Worm (Caenorhabditis elegans) whole organism, L1 larva: ENCODE measurements around the gene fbxa-196.

Source experiments
- C16A3.4 ChIP-seq: fragments of 150-350 bp; optimal IDR thresholded peaks from 2 replicates; lab custom pipeline; 2014; ENCODE audit warnings: missing biosample characterization, missing genetic modification characterization
- F16B12.6 ChIP-seq: fragments of 150-350 bp; optimal IDR thresholded peaks from 2 replicates; lab custom pipeline; 2014; ENCODE audit warnings: missing biosample characterization, missing genetic modification characterization
- aha-1 ChIP-seq: fragments of 150-350 bp; optimal IDR thresholded peaks from 2 replicates; lab custom pipeline; 2014; ENCODE audit warnings: missing biosample characterization, missing genetic modification characterization
- ama-1 ChIP-seq: fragments of 150-350 bp; optimal IDR thresholded peaks from 2 replicates; lab custom pipeline; 2014
- blmp-1 ChIP-seq: fragments of 150-350 bp; optimal IDR thresholded peaks from 2 replicates; lab custom pipeline; 2014; ENCODE audit warnings: missing biosample characterization, missing genetic modification characterization
- ceh-90 ChIP-seq: sonication (generic microtip); optimal IDR thresholded peaks from 2 replicates; lab custom pipeline; 2016; ENCODE audit warnings: missing genetic modification characterization, missing compliant biosample characterization
- ces-1 ChIP-seq: fragments of 150-350 bp; optimal IDR thresholded peaks from 2 replicates; lab custom pipeline; 2014; ENCODE audit warnings: missing biosample characterization, missing genetic modification reagents, missing genetic modification characterization
- dpl-1 ChIP-seq, 3 experiments: fragments of 150-350 bp in 2 of 3; sonication (generic microtip) in 1 of 3; optimal IDR thresholded peaks; 2 replicates each; lab custom pipeline; 2014 to 2017; ENCODE audit warnings: missing biosample characterization in 3 of 3, missing genetic modification characterization in 3 of 3, missing genetic modification reagents in 3 of 3
- efl-1 ChIP-seq, 4 experiments: fragments of 150-350 bp; optimal IDR thresholded peaks in 3 of 4; peaks in 1 of 4; 1 replicate in 1 of 4; 2 replicates in 3 of 4; lab custom pipeline; 2014; ENCODE audit warnings: missing biosample characterization in 2 of 4, missing genetic modification characterization in 2 of 4, missing genetic modification reagents in 2 of 4
- egl-27 ChIP-seq, 2 experiments: fragments of 150-350 bp in 1 of 2; sonication (generic microtip); optimal IDR thresholded peaks; 3 replicates each; lab custom pipeline; 2017 to 2018; ENCODE audit warnings: missing biosample characterization in 2 of 2, missing genetic modification characterization in 2 of 2, missing genetic modification reagents in 2 of 2
- elt-2 ChIP-seq: sonication (generic microtip); optimal IDR thresholded peaks from 2 replicates; lab custom pipeline; 2016; ENCODE audit warnings: missing genetic modification characterization, mild to moderate bottlenecking, inconsistent platforms, missing compliant biosample characterization, missing genetic modification reagents
- ets-5 ChIP-seq: fragments of 200-800 bp; sonication (Bioruptor generic); IDR thresholded peaks from 2 replicates; pipeline ENCODE4 v1.3.6; 2022; ENCODE audit warnings: missing genetic modification characterization, missing compliant biosample characterization
- fkh-10 ChIP-seq: sonication (generic microtip); optimal IDR thresholded peaks from 2 replicates; lab custom pipeline; 2017; ENCODE audit warnings: missing biosample characterization, missing genetic modification reagents, missing genetic modification characterization
- hlh-17 ChIP-seq: fragments of 200-800 bp; sonication (Bioruptor generic); optimal IDR thresholded peaks from 2 replicates; lab custom pipeline; 2018; ENCODE audit warnings: missing genetic modification characterization, mild to moderate bottlenecking, missing compliant biosample characterization, moderate library complexity, borderline replicate concordance
- jun-1 ChIP-seq: fragments of 150-350 bp; optimal IDR thresholded peaks from 2 replicates; lab custom pipeline; 2014; ENCODE audit warnings: missing biosample characterization, missing genetic modification reagents, missing genetic modification characterization
- lin-14 ChIP-seq: fragments of 200-800 bp; sonication (Bioruptor generic); optimal IDR thresholded peaks from 2 replicates; lab custom pipeline; 2018; ENCODE audit warnings: mild to moderate bottlenecking, missing genetic modification characterization, moderate library complexity, missing compliant biosample characterization
- lin-35 ChIP-seq, 2 experiments: fragments of 150-350 bp; optimal IDR thresholded peaks; 2 replicates each; lab custom pipeline; 2014; ENCODE audit warnings: missing biosample characterization in 2 of 2, missing genetic modification characterization in 2 of 2, missing genetic modification reagents in 2 of 2
- lin-39 ChIP-seq: fragments of 150-350 bp; optimal IDR thresholded peaks from 2 replicates; lab custom pipeline; 2014; ENCODE audit warnings: missing biosample characterization, missing genetic modification reagents, missing genetic modification characterization
- lsy-2 ChIP-seq, 2 experiments: fragments of 150-350 bp; optimal IDR thresholded peaks; 2 replicates each; lab custom pipeline; 2014; ENCODE audit warnings: missing biosample characterization in 2 of 2, missing genetic modification characterization in 2 of 2
- mab-9 ChIP-seq: fragments of 200-800 bp; sonication (Bioruptor generic); IDR thresholded peaks from 2 replicates; pipeline ENCODE4 v1.3.6; 2022; ENCODE audit warnings: missing genetic modification reagents, missing genetic modification characterization, missing compliant biosample characterization
- mdl-1 ChIP-seq, 2 experiments: fragments of 150-350 bp; optimal IDR thresholded peaks; 2 replicates each; lab custom pipeline; 2014 to 2017; ENCODE audit warnings: missing biosample characterization in 2 of 2, missing genetic modification characterization in 2 of 2, inconsistent platforms in 1 of 2
- mep-1 ChIP-seq: fragments of 150-350 bp; optimal IDR thresholded peaks from 2 replicates; lab custom pipeline; 2014; ENCODE audit warnings: missing biosample characterization, missing genetic modification characterization
- nhr-12 ChIP-seq: sonication (generic microtip); optimal IDR thresholded peaks from 2 replicates; lab custom pipeline; 2017; ENCODE audit warnings: missing biosample characterization, missing genetic modification characterization
- nhr-19 ChIP-seq: fragments of 200-800 bp; sonication (Bioruptor generic); conservative IDR thresholded peaks from 2 replicates; pipeline ENCODE4 v1.3.6; 2022; ENCODE audit warnings: missing genetic modification characterization, missing compliant biosample characterization
- nhr-20 ChIP-seq: sonication (generic microtip); optimal IDR thresholded peaks from 2 replicates; lab custom pipeline; 2016; ENCODE audit warnings: mild to moderate bottlenecking, missing genetic modification characterization, missing compliant biosample characterization
- nhr-84 ChIP-seq: sonication (generic microtip); optimal IDR thresholded peaks from 2 replicates; lab custom pipeline; 2017; ENCODE audit warnings: missing biosample characterization, missing genetic modification characterization
- pag-3 ChIP-seq: sonication (generic microtip); optimal IDR thresholded peaks from 2 replicates; lab custom pipeline; 2017; ENCODE audit warnings: missing genetic modification characterization, mild to moderate bottlenecking, missing compliant biosample characterization, antibody characterized with exemption, borderline replicate concordance; ENCODE audit not compliant: insufficient read depth
- pqm-1 ChIP-seq: sonication (generic microtip); optimal IDR thresholded peaks from 3 replicates; lab custom pipeline; 2017; ENCODE audit warnings: missing biosample characterization, missing genetic modification characterization
- snu-23 ChIP-seq: sonication (generic microtip); optimal IDR thresholded peaks from 2 replicates; lab custom pipeline; 2016; ENCODE audit warnings: missing genetic modification characterization, missing compliant biosample characterization
- sup-37 ChIP-seq: fragments of 200-800 bp; sonication (Bioruptor generic); optimal IDR thresholded peaks from 2 replicates; lab custom pipeline; 2018; ENCODE audit warnings: mild to moderate bottlenecking, missing genetic modification characterization, missing compliant biosample characterization
- tbx-2 ChIP-seq: sonication (generic microtip); optimal IDR thresholded peaks from 2 replicates; lab custom pipeline; 2016; ENCODE audit warnings: missing genetic modification characterization, missing compliant biosample characterization
- tlp-1 ChIP-seq: fragments of 150-350 bp; optimal IDR thresholded peaks from 2 replicates; lab custom pipeline; 2014; ENCODE audit warnings: missing biosample characterization, missing genetic modification characterization
- unc-62 ChIP-seq: fragments of 150-350 bp; optimal IDR thresholded peaks from 2 replicates; lab custom pipeline; 2014; ENCODE audit warnings: missing biosample characterization, missing genetic modification reagents, missing genetic modification characterization
- xbp-1 ChIP-seq: sonication (generic microtip); optimal IDR thresholded peaks from 2 replicates; lab custom pipeline; 2016; ENCODE audit warnings: missing genetic modification characterization, missing compliant biosample characterization
- zag-1 ChIP-seq: fragments of 150-350 bp; optimal IDR thresholded peaks from 2 replicates; lab custom pipeline; 2014; ENCODE audit warnings: missing biosample characterization, missing genetic modification characterization

Gene fbxa-196

DNA sequence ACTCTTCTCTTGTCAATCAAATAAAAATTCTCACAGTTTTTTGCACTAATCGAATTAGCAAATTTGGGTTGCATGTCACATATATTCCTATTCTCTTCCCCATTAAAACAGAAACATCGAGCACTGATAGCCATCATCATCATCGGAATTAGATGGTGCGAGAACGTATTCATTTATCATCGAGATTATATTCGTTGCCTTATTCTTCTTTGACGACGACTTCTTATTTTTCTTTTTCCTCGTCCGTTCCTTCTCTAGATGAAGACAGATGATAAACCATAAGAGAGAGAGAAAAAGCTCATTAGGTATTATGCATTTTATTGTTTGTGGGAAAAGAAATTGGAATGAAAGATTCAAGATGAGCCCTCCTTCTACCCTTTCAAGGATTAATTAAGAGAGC, 22.8 kb downstream of the fbxa-196 start:
- no peak for TF ChIP-seq snu-23 (GFP tag; lab: Kevin White, UChicago)
- no peak for TF ChIP-seq aha-1
- no peak for TF ChIP-seq tbx-2 (tag; lab: Kevin White, UChicago)
- TF ChIP-seq egl-27 (tag; optimal IDR thresholded peaks at IDR 0.05; lab: Kevin White, UChicago) = no peak
- no peak for TF ChIP-seq mep-1 (tag; lab: Kevin White, UChicago)
- no peak for TF ChIP-seq lin-14
- TF ChIP-seq mdl-1 (tag; optimal IDR thresholded peaks at IDR 0.05; lab: Kevin White, UChicago) = no peak
- TF ChIP-seq xbp-1 (tag; lab: Kevin White, UChicago) = no peak
- no peak for TF ChIP-seq lin-39 (tag; lab: Kevin White, UChicago)
- TF ChIP-seq nhr-19 (GFP tag; lab: Robert Waterston, UW) = no peak
- TF ChIP-seq ces-1 (GFP tag; lab: Kevin White, UChicago) = no peak
- no peak for TF ChIP-seq sup-37
- no peak for TF ChIP-seq ceh-90 (tag; lab: Kevin White, UChicago)
- TF ChIP-seq hlh-17 (GFP tag; lab: Kevin White, UChicago) = no peak
- no peak for TF ChIP-seq F16B12.6
- TF ChIP-seq lsy-2 (tag; optimal IDR thresholded peaks at IDR 0.05; lab: Kevin White, UChicago) = no peak

DNA sequence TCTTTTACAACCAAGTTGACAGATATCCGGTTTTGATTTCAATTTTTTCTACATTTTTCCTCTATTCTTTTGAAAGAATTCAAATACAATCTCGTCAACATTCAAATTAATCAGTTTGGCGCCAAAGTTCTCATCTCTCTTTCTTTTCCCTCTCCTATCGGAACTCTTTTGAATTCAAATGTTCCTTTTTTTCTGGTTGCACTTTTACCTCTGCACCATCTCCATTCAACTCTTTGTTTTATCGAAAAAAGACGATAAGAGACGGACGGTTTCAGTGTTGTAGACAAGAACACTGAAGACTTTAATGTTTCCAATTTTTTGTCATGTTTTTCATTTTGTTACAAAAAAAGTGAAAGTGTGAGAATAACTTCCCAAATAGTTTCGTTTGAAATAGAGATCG, 27.6 kb downstream of the fbxa-196 start:
- TF ChIP-seq efl-1 (optimal IDR thresholded peaks at IDR 0.05; lab: Kevin White, UChicago) (peak in 1 of 2 experiments; percentile 0), efl-1 (GFP tag; optimal IDR thresholded peaks at IDR 0.05 in 1 of 2; lab: Kevin White, UChicago) (peak; percentile 23 to 83), lsy-2 (tag; optimal IDR thresholded peaks at IDR 0.05; lab: Kevin White, UChicago) (no peak), blmp-1 (tag; lab: Kevin White, UChicago) (peak; percentile 13), dpl-1 (GFP tag; optimal IDR thresholded peaks at IDR 0.05; lab: Kevin White, UChicago) (peak in 1 of 3 experiments; percentile 14)

DNA sequence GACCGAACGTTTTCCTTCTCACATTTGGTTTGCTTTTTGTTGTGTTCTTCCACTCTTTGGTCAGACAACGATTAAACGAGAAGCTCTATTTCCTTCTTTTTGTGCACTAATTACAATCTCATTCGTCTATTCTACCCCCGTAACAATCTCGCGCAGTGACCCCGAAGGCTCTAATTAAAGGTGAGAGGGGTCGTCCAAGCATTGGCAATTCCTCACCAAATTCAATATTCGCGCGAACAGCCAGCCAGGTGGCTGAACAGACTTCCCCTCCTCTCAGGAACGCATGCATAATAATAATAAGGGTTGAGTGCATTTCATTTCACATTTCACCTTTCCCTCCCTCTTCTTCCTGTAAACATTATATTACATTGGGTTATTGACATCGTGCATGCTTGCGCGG, 36.7 kb downstream of the fbxa-196 start:
- TF ChIP-seq lsy-2 (tag; optimal IDR thresholded peaks at IDR 0.05; lab: Kevin White, UChicago) (no peak), nhr-12 (tag; lab: Kevin White, UChicago) (no peak), dpl-1 (GFP tag; optimal IDR thresholded peaks at IDR 0.05; lab: Kevin White, UChicago) (no peak), mab-9 (no peak), ama-1 (lab: Kevin White, UChicago) (no peak)

DNA sequence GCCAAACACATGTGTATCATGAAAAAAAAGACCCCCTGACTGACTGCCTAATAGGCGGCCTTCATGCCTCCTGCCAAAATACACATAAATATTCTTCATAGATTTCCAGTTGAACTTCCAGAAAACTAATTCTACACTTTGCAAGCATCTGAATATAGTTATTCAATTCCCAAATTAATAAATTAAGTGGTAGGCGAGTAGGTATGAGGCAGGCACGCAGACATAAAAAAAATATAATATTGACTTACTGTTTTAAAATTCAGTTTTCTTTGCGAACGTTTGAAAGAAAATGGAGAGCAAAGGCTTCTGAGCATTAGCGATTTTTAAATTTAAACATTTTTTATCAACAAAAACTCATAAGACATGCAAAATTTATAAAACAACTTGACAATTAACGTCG, 39.4 kb downstream of the fbxa-196 start:
- TF ChIP-seq elt-2 (tag; lab: Kevin White, UChicago) (peak; percentile 46), pag-3 (tag; lab: Kevin White, UChicago) (no peak), ets-5 (no peak), blmp-1 (tag; lab: Kevin White, UChicago) (no peak), snu-23 (GFP tag; lab: Kevin White, UChicago) (no peak), unc-62 (GFP tag; lab: Kevin White, UChicago) (no peak), C16A3.4 (tag; lab: Kevin White, UChicago) (no peak), lin-39 (tag; lab: Kevin White, UChicago) (no peak)

DNA sequence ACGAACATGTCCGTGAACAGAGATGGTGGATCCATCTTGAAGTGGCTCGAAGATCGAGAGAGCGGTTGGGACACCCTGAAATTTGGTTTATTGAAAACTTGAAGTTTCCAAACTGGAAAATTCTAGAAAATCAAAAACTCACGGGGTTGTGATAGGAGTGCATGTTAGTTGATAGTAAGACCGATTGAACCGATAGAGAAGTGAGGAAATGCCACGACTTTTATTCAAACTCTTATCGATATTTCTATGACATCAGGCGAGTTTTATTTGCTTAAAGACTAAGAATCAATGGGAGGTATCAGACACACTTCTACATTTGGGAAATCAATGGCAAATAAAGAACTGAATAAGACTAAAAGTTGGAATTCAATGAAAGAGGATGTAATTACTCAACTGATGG, 40.4 kb downstream of the fbxa-196 start, which contains the start of gene lec-10:
Gene lec-10, minus strand, starts transcription at position 272 of the 400 bp plus-strand sequence.
- no peak for TF ChIP-seq zag-1 (tag; lab: Kevin White, UChicago)
- TF ChIP-seq lin-35 (GFP tag; optimal IDR thresholded peaks at IDR 0.05; lab: Kevin White, UChicago) = peak in 1 of 2 experiments; percentile 47
- TF ChIP-seq pqm-1 (tag; lab: Kevin White, UChicago) = peak; percentile 81
- TF ChIP-seq tlp-1 = no peak
- TF ChIP-seq elt-2 (tag; lab: Kevin White, UChicago) = peak; percentile 87
- TF ChIP-seq nhr-20 (tag; lab: Kevin White, UChicago) = peak; percentile 5
- peak; percentile 39 for TF ChIP-seq jun-1 (tag; lab: Kevin White, UChicago)
- no peak for TF ChIP-seq egl-27 (tag; optimal IDR thresholded peaks at IDR 0.05; lab: Kevin White, UChicago)
- no peak for TF ChIP-seq nhr-84 (tag; lab: Kevin White, UChicago)
- no peak for TF ChIP-seq fkh-10 (GFP tag; lab: Kevin White, UChicago)
